Fruit fly (Drosophila melanogaster): ENCODE results near the gene Ets96B.

The Ets96B gene

DNA sequence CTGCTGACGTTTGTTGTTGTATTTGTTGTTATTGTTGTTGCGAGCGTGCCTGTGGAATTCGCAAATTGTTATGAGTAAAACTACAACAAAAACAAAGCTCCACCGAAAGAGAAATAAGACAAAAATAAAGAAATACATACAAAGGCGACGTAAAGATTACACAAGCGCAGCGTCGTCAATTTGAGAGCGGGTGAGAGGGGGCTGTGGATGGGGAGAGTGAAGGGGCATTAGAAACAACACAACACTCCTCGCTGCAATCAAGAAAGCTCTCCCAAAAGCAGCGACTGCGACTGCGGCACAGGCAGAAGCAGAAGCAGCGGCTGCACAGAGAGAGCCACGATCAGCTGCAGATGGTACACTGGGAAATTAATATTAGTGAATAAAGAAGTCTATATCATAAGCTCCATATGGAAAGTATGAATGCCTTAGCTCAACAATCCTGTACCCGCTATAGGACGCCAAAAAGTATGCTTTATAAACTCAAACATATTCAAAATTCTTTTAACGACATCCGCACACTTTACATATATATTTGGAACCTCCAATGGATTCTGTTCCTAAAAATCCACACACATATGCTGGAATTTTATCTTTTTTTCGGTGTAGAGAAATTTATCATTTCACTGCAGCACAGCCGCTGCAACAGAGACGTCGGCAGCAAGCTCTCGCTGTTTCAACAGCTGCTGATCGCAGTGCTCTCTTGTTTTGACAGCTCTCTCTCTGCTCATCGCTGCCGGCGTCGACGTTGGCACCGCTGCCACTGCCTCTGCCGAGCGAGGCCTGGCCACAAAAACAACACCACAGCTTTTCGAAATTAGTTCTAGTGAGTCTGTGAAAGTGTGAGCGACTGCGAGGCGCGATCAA is 19.1 kb upstream of the Ets96B start, which contains the start of gene CG13631 (continued):
- TF ChIP-seq PHDP (tag; optimal IDR thresholded peaks at IDR 0.05) (peak; percentile 93), Scr (GFP tag; IDR thresholded peaks at IDR 0.05; ENCODE audit: partially characterized antibody) (no peak), Hr39 (optimal IDR thresholded peaks at IDR 0.05) (no peak), lilli (GFP tag; optimal IDR thresholded peaks at IDR 0.05) (peak; percentile 81), CG8944 (GFP tag; optimal IDR thresholded peaks at IDR 0.05) (peak; percentile 94), slp2 (GFP tag; optimal IDR thresholded peaks at IDR 0.05) (peak; percentile 97), Sin3A (optimal IDR thresholded peaks at IDR 0.05) (no peak), insv (GFP tag; optimal IDR thresholded peaks at IDR 0.05) (peak in 1 of 2 experiments; percentile 27), repo (GFP tag; optimal IDR thresholded peaks at IDR 0.05) (peak; percentile 90), HLH54F (GFP tag; optimal IDR thresholded peaks at IDR 0.05) (peak; percentile 73), CG10565 (GFP tag; optimal IDR thresholded peaks at IDR 0.05) (peak; percentile 89), HLHmδ (GFP tag; optimal IDR thresholded peaks at IDR 0.05) (no peak), CkIIα-i1 (GFP tag; IDR thresholded peaks at IDR 0.05) (peak; percentile 38; the same call in 1 of the 2 replicates), CG12299 (tag; optimal IDR thresholded peaks at IDR 0.05) (peak; percentile 78), corto (GFP tag; optimal IDR thresholded peaks at IDR 0.05) (peak; percentile 85), aop (GFP tag; IDR thresholded peaks at IDR 0.05) (peak; percentile 76; the same call in 1 of the 2 replicates), peb (GFP tag; IDR thresholded peaks at IDR 0.05) (peak; percentile 95), trh (GFP tag; optimal IDR thresholded peaks at IDR 0.05) (peak; percentile 89), CG7928 (GFP tag; optimal IDR thresholded peaks at IDR 0.05) (no peak), dmrt11E (tag; optimal IDR thresholded peaks at IDR 0.05) (peak; percentile 90), tap (tag; optimal IDR thresholded peaks at IDR 0.05) (peak; percentile 93), Ets65A (GFP tag) (peak; percentile 99), Opbp (GFP tag; IDR thresholded peaks at IDR 0.05; ENCODE audit: partially characterized antibody) (no peak), ttk (GFP tag; IDR thresholded peaks at IDR 0.05) (peak; percentile 96), E2f1 (GFP tag; IDR thresholded peaks at IDR 0.05) (peak; percentile 91), zen (tag; optimal IDR thresholded peaks at IDR 0.05) (peak; percentile 85), CG18599 (GFP tag; optimal IDR thresholded peaks at IDR 0.05) (peak; percentile 79), Stat92E (GFP tag; optimal IDR thresholded peaks at IDR 0.05) (peak in 1 of 3 experiments; percentile 94), CG17385 (GFP tag; optimal IDR thresholded peaks at IDR 0.05) (peak; percentile 89), Lhr (GFP tag; optimal IDR thresholded peaks at IDR 0.05) (peak; percentile 93), Rfx (GFP tag; IDR thresholded peaks at IDR 0.05) (peak; percentile 58), CG15696 (tag; optimal IDR thresholded peaks at IDR 0.05) (peak; percentile 66), CG2678 (tag; optimal IDR thresholded peaks at IDR 0.05) (peak; percentile 96), Rx (GFP tag; IDR thresholded peaks at IDR 0.05) (peak; percentile 88), CG4282 (GFP tag; optimal IDR thresholded peaks at IDR 0.05) (peak; percentile 60), Sry-δ (GFP tag; optimal IDR thresholded peaks at IDR 0.05) (peak; percentile 58), bab2 (GFP tag; optimal IDR thresholded peaks at IDR 0.05) (peak; percentile 94), CG31441 (GFP tag; IDR thresholded peaks at IDR 0.05) (peak; percentile 97), psq (GFP tag; optimal IDR thresholded peaks at IDR 0.05) (peak; percentile 62), Atf6 (GFP tag; IDR thresholded peaks at IDR 0.05) (peak; percentile 59; the same call in 1 of the 2 replicates), CG7987 (GFP tag; optimal IDR thresholded peaks at IDR 0.05) (peak; percentile 68), CG15073 (GFP tag; optimal IDR thresholded peaks at IDR 0.05) (peak; percentile 82), sr (GFP tag; IDR thresholded peaks at IDR 0.05) (peak; percentile 49; the same call in 1 of the 3 replicates), CG15011 (GFP tag; optimal IDR thresholded peaks at IDR 0.05) (peak; percentile 78), ftz-f1 (GFP tag; optimal IDR thresholded peaks at IDR 0.05) (no peak), cato (GFP tag; optimal IDR thresholded peaks at IDR 0.05; ENCODE audit: borderline replicate concordance) (peak; percentile 96), Spps (tag; optimal IDR thresholded peaks at IDR 0.05) (peak; percentile 95), al (GFP tag; IDR thresholded peaks at IDR 0.05) (0 out of 2 replicates have a peak, but pooled peaks have one; percentile 16), ssp (GFP tag; IDR thresholded peaks at IDR 0.05) (peak; percentile 89)
